Worm (Caenorhabditis elegans) whole organism, L4 larva: ENCODE data around the gene F57A8.1.
A peak's percentile ranks its signal among the peaks of the same experiment; 100 is the strongest.

Source experiments
- F10B5.3 ChIP-seq: sonication (generic microtip); optimal IDR thresholded peaks from 2 replicates; lab custom pipeline; 2016; ENCODE audit warnings: mild to moderate bottlenecking, missing genetic modification characterization, missing compliant biosample characterization
- F37D6.2 ChIP-seq: sonication (generic microtip); optimal IDR thresholded peaks from 2 replicates; lab custom pipeline; 2016; ENCODE audit warnings: mild to moderate bottlenecking, missing genetic modification characterization, missing compliant biosample characterization
- T20F7.1 ChIP-seq: fragments of 200-800 bp; sonication (Bioruptor generic); optimal IDR thresholded peaks from 2 replicates; lab custom pipeline; 2018; ENCODE audit warnings: mild to moderate bottlenecking, missing genetic modification characterization, missing compliant biosample characterization
- Y105C5A.15 ChIP-seq: fragments of 200-800 bp; sonication (Bioruptor generic); IDR thresholded peaks from 2 replicates; pipeline ENCODE4 v1.3.6; 2022; ENCODE audit warnings: missing genetic modification characterization, missing compliant biosample characterization
- Y5F2A.4 ChIP-seq: fragments of 200-800 bp; sonication (Bioruptor generic); optimal IDR thresholded peaks from 2 replicates; lab custom pipeline; 2018; ENCODE audit warnings: mild to moderate bottlenecking, missing genetic modification characterization, missing compliant biosample characterization
- ZK546.5 ChIP-seq, 2 experiments: sonication (generic microtip); optimal IDR thresholded peaks; 2 replicates each; lab custom pipeline; 2017; ENCODE audit warnings: missing biosample characterization in 2 of 2, missing genetic modification characterization in 2 of 2
- ama-1 ChIP-seq: fragments of 150-350 bp; optimal IDR thresholded peaks from 2 replicates; lab custom pipeline; 2014; ENCODE audit warnings: inconsistent platforms, mixed read lengths
- arid-1 ChIP-seq: fragments of 200-800 bp; sonication (Bioruptor generic); conservative IDR thresholded peaks from 2 replicates; pipeline ENCODE4 v1.3.6; 2022; ENCODE audit warnings: missing genetic modification reagents, missing genetic modification characterization, missing compliant biosample characterization
- ceh-20 ChIP-seq: fragments of 200-800 bp; sonication (Bioruptor generic); IDR thresholded peaks from 2 replicates; pipeline ENCODE4 v1.3.6; 2022; ENCODE audit warnings: missing genetic modification reagents, missing genetic modification characterization, missing compliant biosample characterization
- ceh-28 ChIP-seq: fragments of 150-350 bp; optimal IDR thresholded peaks from 2 replicates; lab custom pipeline; 2014; ENCODE audit warnings: missing biosample characterization, missing genetic modification reagents, missing genetic modification characterization
- ceh-32 ChIP-seq: sonication (generic microtip); optimal IDR thresholded peaks from 2 replicates; lab custom pipeline; 2016; ENCODE audit warnings: mild to moderate bottlenecking, missing genetic modification characterization, missing compliant biosample characterization; ENCODE audit not compliant: poor library complexity
- cey-2 ChIP-seq: sonication (generic microtip); optimal IDR thresholded peaks from 3 replicates; lab custom pipeline; 2017; ENCODE audit warnings: missing genetic modification characterization, mild to moderate bottlenecking, missing compliant biosample characterization, antibody characterized with exemption, borderline replicate concordance; ENCODE audit not compliant: insufficient read depth
- ctbp-1 ChIP-seq: fragments of 200-800 bp; sonication (Bioruptor generic); IDR thresholded peaks from 2 replicates; pipeline ENCODE4 v1.3.6; 2022; ENCODE audit warnings: missing genetic modification reagents, missing genetic modification characterization, missing compliant biosample characterization
- daf-12 ChIP-seq: fragments of 150-350 bp; optimal IDR thresholded peaks from 2 replicates; lab custom pipeline; 2014; ENCODE audit warnings: missing biosample characterization, missing genetic modification reagents, missing genetic modification characterization
- daf-16 ChIP-seq, 3 experiments: sonication (generic microtip); optimal IDR thresholded peaks; 2 replicates each; lab custom pipeline; 2016 to 2017; ENCODE audit warnings: missing genetic modification characterization in 3 of 3, missing genetic modification reagents in 3 of 3, mild to moderate bottlenecking in 2 of 3, missing compliant biosample characterization in 2 of 3, missing biosample characterization in 1 of 3, moderate library complexity in 1 of 3
- daf-8 ChIP-seq: fragments of 200-800 bp; sonication (Bioruptor generic); IDR thresholded peaks from 2 replicates; pipeline ENCODE4 v1.3.6; 2022; ENCODE audit warnings: missing genetic modification characterization, missing compliant biosample characterization
- dmd-6 ChIP-seq: fragments of 200-800 bp; sonication (Bioruptor generic); IDR thresholded peaks from 2 replicates; pipeline ENCODE4 v1.3.6; 2022; ENCODE audit warnings: missing genetic modification reagents, missing genetic modification characterization, missing compliant biosample characterization
- dmd-9 ChIP-seq: fragments of 200-800 bp; sonication (Bioruptor generic); IDR thresholded peaks from 2 replicates; pipeline ENCODE4 v1.3.6; 2022; ENCODE audit warnings: missing genetic modification reagents, missing genetic modification characterization, missing compliant biosample characterization
- egl-27 ChIP-seq: sonication (generic microtip); optimal IDR thresholded peaks from 3 replicates; lab custom pipeline; 2017; ENCODE audit warnings: missing biosample characterization, missing genetic modification reagents, missing genetic modification characterization
- egl-43 ChIP-seq: fragments of 200-800 bp; sonication (Bioruptor generic); IDR thresholded peaks from 2 replicates; pipeline ENCODE4 v1.3.6; 2022; ENCODE audit warnings: missing genetic modification reagents, missing genetic modification characterization, missing compliant biosample characterization
- fkh-10 ChIP-seq: fragments of 150-350 bp; optimal IDR thresholded peaks from 2 replicates; lab custom pipeline; 2014; ENCODE audit warnings: missing biosample characterization, missing genetic modification reagents, missing genetic modification characterization
- hif-1 ChIP-seq, 2 experiments: sonication (generic microtip); optimal IDR thresholded peaks; 2 replicates each; lab custom pipeline; 2016 to 2017; ENCODE audit warnings: missing compliant biosample characterization in 2 of 2, missing genetic modification characterization in 2 of 2, missing genetic modification reagents in 2 of 2, missing genotype in 2 of 2, mild to moderate bottlenecking in 1 of 2
- hlh-30 ChIP-seq: sonication (generic microtip); optimal IDR thresholded peaks from 2 replicates; lab custom pipeline; 2017; ENCODE audit warnings: antibody characterized with exemption, mild to moderate bottlenecking, missing genetic modification characterization, missing compliant biosample characterization; ENCODE audit not compliant: insufficient read depth
- hmg-1.1 ChIP-seq: fragments of 200-800 bp; sonication (Bioruptor generic); IDR thresholded peaks from 2 replicates; pipeline ENCODE4 v1.3.6; 2022; ENCODE audit warnings: missing genetic modification reagents, missing genetic modification characterization, missing compliant biosample characterization
- lim-7 ChIP-seq: fragments of 200-800 bp; sonication (Bioruptor generic); IDR thresholded peaks from 2 replicates; pipeline ENCODE4 v1.3.6; 2022; ENCODE audit warnings: missing genetic modification characterization, missing compliant biosample characterization
- lin-1 ChIP-seq: fragments of 200-800 bp; sonication (Bioruptor generic); IDR thresholded peaks from 2 replicates; pipeline ENCODE4 v1.3.6; 2022; ENCODE audit warnings: missing genetic modification reagents, missing genetic modification characterization, missing compliant biosample characterization
- lin-39 ChIP-seq: fragments of 150-350 bp; optimal IDR thresholded peaks from 2 replicates; lab custom pipeline; 2014; ENCODE audit warnings: missing biosample characterization, missing genetic modification reagents, missing genetic modification characterization
- madf-5 ChIP-seq, 2 experiments: fragments of 200-800 bp; sonication (Bioruptor generic); IDR thresholded peaks; 2 replicates each; pipeline ENCODE4 v1.3.6; 2022; ENCODE audit warnings: missing compliant biosample characterization in 2 of 2, missing genetic modification characterization in 2 of 2
- mes-2 ChIP-seq: sonication (generic microtip); optimal IDR thresholded peaks from 2 replicates; lab custom pipeline; 2016; ENCODE audit warnings: missing genotype, mild to moderate bottlenecking, missing genetic modification characterization, missing compliant biosample characterization; ENCODE audit not compliant: poor library complexity, severe bottlenecking
- mxl-3 ChIP-seq: fragments of 200-800 bp; sonication (Bioruptor generic); optimal IDR thresholded peaks from 2 replicates; lab custom pipeline; 2018; ENCODE audit warnings: mild to moderate bottlenecking, missing genetic modification characterization, missing compliant biosample characterization
- nhr-10 ChIP-seq: fragments of 150-350 bp; optimal IDR thresholded peaks from 2 replicates; lab custom pipeline; 2014; ENCODE audit warnings: missing biosample characterization, missing genetic modification characterization
- nhr-102 ChIP-seq: sonication (generic microtip); optimal IDR thresholded peaks from 2 replicates; lab custom pipeline; 2016; ENCODE audit warnings: mild to moderate bottlenecking, missing genetic modification characterization, moderate library complexity, missing compliant biosample characterization
- nhr-237 ChIP-seq: sonication (generic microtip); optimal IDR thresholded peaks from 2 replicates; lab custom pipeline; 2017; ENCODE audit warnings: missing biosample characterization, missing genetic modification characterization
- nhr-25 ChIP-seq: sonication (generic microtip); optimal IDR thresholded peaks from 2 replicates; lab custom pipeline; 2017; ENCODE audit warnings: missing genetic modification characterization, mild to moderate bottlenecking, missing compliant biosample characterization, antibody characterized with exemption, moderate library complexity, borderline replicate concordance; ENCODE audit not compliant: insufficient read depth
- nhr-41 ChIP-seq: fragments of 200-800 bp; sonication (Bioruptor generic); IDR thresholded peaks from 2 replicates; pipeline ENCODE4 v1.3.6; 2022; ENCODE audit warnings: missing genetic modification reagents, missing genetic modification characterization, missing compliant biosample characterization
- pha-4 ChIP-seq, 2 experiments: fragments of 150-350 bp in 1 of 2; fragments of 200-800 bp in 1 of 2; sonication (Bioruptor generic) in 1 of 2; IDR thresholded peaks in 1 of 2; optimal IDR thresholded peaks in 1 of 2; 2 replicates each; pipeline versions ENCODE4 v1.3.6 to Lab custom; 2014 to 2022; ENCODE audit warnings: missing genetic modification characterization in 2 of 2, missing genetic modification reagents in 2 of 2, missing biosample characterization in 1 of 2, missing compliant biosample characterization in 1 of 2
- saeg-2 ChIP-seq: fragments of 200-800 bp; sonication (Bioruptor generic); IDR thresholded peaks from 2 replicates; pipeline ENCODE4 v1.3.6; 2022; ENCODE audit warnings: missing genetic modification reagents, missing genetic modification characterization, missing compliant biosample characterization
- skn-1 ChIP-seq: fragments of 150-350 bp; optimal IDR thresholded peaks from 2 replicates; lab custom pipeline; 2014; ENCODE audit warnings: missing biosample characterization, missing genetic modification characterization
- snpc-1.2 ChIP-seq: fragments of 200-800 bp; sonication (Bioruptor generic); IDR thresholded peaks from 2 replicates; pipeline ENCODE4 v1.3.6; 2022; ENCODE audit warnings: missing genetic modification reagents, missing genetic modification characterization, missing compliant biosample characterization
- snpc-4 ChIP-seq: fragments of 150-350 bp; optimal IDR thresholded peaks from 2 replicates; lab custom pipeline; 2014; ENCODE audit warnings: missing biosample characterization, missing genetic modification characterization
- spr-3 ChIP-seq: fragments of 200-800 bp; sonication (Bioruptor generic); optimal IDR thresholded peaks from 2 replicates; lab custom pipeline; 2018; ENCODE audit warnings: mild to moderate bottlenecking, missing genetic modification characterization, missing compliant biosample characterization
- tag-97 ChIP-seq: fragments of 200-800 bp; sonication (Bioruptor generic); IDR thresholded peaks from 2 replicates; pipeline ENCODE4 v1.3.6; 2022; ENCODE audit warnings: missing genetic modification characterization, missing compliant biosample characterization
- tra-1 ChIP-seq: fragments of 200-800 bp; sonication (Bioruptor generic); IDR thresholded peaks from 2 replicates; pipeline ENCODE4 v1.3.6; 2022; ENCODE audit warnings: missing genetic modification reagents, missing genetic modification characterization, missing compliant biosample characterization
- zfp-2 ChIP-seq: sonication (generic microtip); optimal IDR thresholded peaks from 2 replicates; lab custom pipeline; 2016; ENCODE audit warnings: mild to moderate bottlenecking, missing genetic modification characterization, missing compliant biosample characterization
- zip-11 ChIP-seq: fragments of 200-800 bp; sonication (Bioruptor generic); IDR thresholded peaks from 2 replicates; pipeline ENCODE4 v1.3.6; 2022; ENCODE audit warnings: missing genetic modification characterization, missing compliant biosample characterization
- zip-2 ChIP-seq: fragments of 150-350 bp; optimal IDR thresholded peaks from 2 replicates; lab custom pipeline; 2014; ENCODE audit warnings: missing biosample characterization, missing genetic modification characterization
- ztf-11 ChIP-seq: fragments of 150-350 bp; optimal IDR thresholded peaks from 2 replicates; lab custom pipeline; 2014; ENCODE audit warnings: missing biosample characterization, missing genetic modification characterization

The F57A8.1 gene

ce11 chrV:10042254-10042653 is 5.1 kb downstream of the F57A8.1 start (continued):
- TF ChIP-seq daf-16 (GFP tag; optimal IDR thresholded peaks at IDR 0.05; lab: Kevin White, UChicago) (no peak), daf-16 (tag; optimal IDR thresholded peaks at IDR 0.05; lab: Kevin White, UChicago) (peak; percentile 61), daf-12 (tag; lab: Kevin White, UChicago) (no peak), arid-1 (GFP tag; lab: Robert Waterston, UW) (peak; percentile 42; the same call in 1 of the 2 replicates), ZK546.5 (tag; optimal IDR thresholded peaks at IDR 0.05; lab: Kevin White, UChicago) (no peak)
- TF ChIP-seq, all 104 proteins: peak for 29

- TF ChIP-seq lim-7 (GFP tag; lab: Robert Waterston, UW) (no peak), daf-8 (GFP tag; lab: Robert Waterston, UW) (no peak), ama-1 (lab: Kevin White, UChicago) (no peak), mes-2 (tag; lab: Kevin White, UChicago) (peak; percentile 51), lin-39 (tag; lab: Kevin White, UChicago) (no peak), nhr-237 (tag; lab: Kevin White, UChicago) (no peak), snpc-4 (no peak), pha-4 (GFP tag; IDR thresholded peaks at IDR 0.05; lab: Robert Waterston, UW) (peak; percentile 41), pha-4 (tag; optimal IDR thresholded peaks at IDR 0.05; lab: Kevin White, UChicago) (no peak), skn-1 (no peak), hif-1 (tag; optimal IDR thresholded peaks at IDR 0.05; lab: Kevin White, UChicago) (no peak), mxl-3 (GFP tag; lab: Kevin White, UChicago) (peak; percentile 59), egl-27 (no peak), saeg-2 (GFP tag; lab: Robert Waterston, UW) (no peak), madf-5 (GFP tag; IDR thresholded peaks at IDR 0.05; lab: Robert Waterston, UW) (no peak), ceh-32 (tag; lab: Kevin White, UChicago) (no peak), ztf-11 (tag; lab: Kevin White, UChicago) (no peak), ceh-28 (tag; lab: Kevin White, UChicago) (no peak), hlh-30 (tag; lab: Kevin White, UChicago) (peak; percentile 93), cey-2 (no peak), zip-2 (tag; lab: Kevin White, UChicago) (no peak), F37D6.2 (no peak), zip-11 (GFP tag; lab: Robert Waterston, UW) (no peak), T20F7.1 (GFP tag; lab: Kevin White, UChicago) (peak; percentile 3), spr-3 (GFP tag; lab: Kevin White, UChicago) (no peak), F10B5.3 (tag; lab: Kevin White, UChicago) (no peak), hmg-1.1 (peak; percentile 64), tag-97 (GFP tag; lab: Robert Waterston, UW) (no peak), nhr-41 (GFP tag; lab: Robert Waterston, UW) (no peak), ctbp-1 (GFP tag; lab: Robert Waterston, UW) (no peak), zfp-2 (no peak), egl-43 (0 out of 2 replicates have a peak, but pooled peaks have one; percentile 8), tra-1 (GFP tag; lab: Robert Waterston, UW) (peak; percentile 61; the same call in 1 of the 2 replicates), arid-1 (GFP tag; lab: Robert Waterston, UW) (no peak), snpc-1.2 (GFP tag; lab: Robert Waterston, UW) (no peak), Y5F2A.4 (GFP tag; lab: Kevin White, UChicago) (no peak), nhr-10 (tag; lab: Kevin White, UChicago) (no peak), dmd-6 (GFP tag; lab: Robert Waterston, UW) (peak; percentile 66), ceh-20 (no peak), fkh-10 (GFP tag; lab: Kevin White, UChicago) (no peak), nhr-25 (tag; lab: Kevin White, UChicago) (peak; percentile 54), lin-1 (GFP tag; lab: Robert Waterston, UW) (no peak), dmd-9 (GFP tag; lab: Robert Waterston, UW) (no peak), Y105C5A.15 (GFP tag; lab: Robert Waterston, UW) (no peak), nhr-102 (tag; lab: Kevin White, UChicago) (no peak)
Measured at ce11 chrV:10043234-10043796, 6.2 kb downstream of the F57A8.1 start, which contains the start of gene T06E8.8. TSS of gene T06E8.8 (plus strand) at chrV:10043746.
